Worm (Caenorhabditis elegans): ENCODE data around the gene col-121.

The col-121 gene

DNA sequence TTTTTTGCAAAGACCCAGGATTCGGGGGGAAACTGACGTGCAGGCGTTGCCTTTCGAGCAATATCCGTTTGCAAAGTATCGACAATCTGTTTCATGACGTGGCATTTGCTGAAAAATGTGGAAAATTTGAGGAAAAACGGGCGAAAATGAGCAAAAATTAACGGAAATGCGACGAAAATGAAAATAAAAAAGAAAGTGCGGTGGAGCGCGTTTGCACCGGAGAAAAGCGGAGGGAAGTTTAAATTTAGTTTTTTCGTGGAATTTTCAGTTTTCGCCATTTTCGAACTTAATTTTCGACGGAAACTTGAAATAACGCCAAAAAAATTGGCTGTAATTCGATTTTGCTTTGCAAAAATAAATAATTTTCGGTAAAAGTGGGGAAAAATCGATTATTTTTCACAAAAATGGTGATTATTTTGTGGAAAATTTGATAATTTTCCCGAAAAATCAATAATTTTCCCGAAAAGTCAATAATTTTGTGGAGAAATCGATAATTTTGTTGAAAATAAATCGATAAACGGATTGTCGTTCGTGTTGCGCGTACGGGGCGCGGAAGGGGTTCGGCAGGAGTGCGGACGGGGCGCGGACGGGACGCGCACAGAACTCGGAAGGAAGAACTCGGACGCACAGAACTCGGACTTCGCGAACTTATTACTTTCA is 7.9 kb upstream of the col-121 start:
- TF ChIP-seq unc-62 (GFP tag; optimal IDR thresholded peaks at IDR 0.05 in 1 of 2) (peak in 1 of 2 experiments; percentile 23), unc-62 (tag; optimal IDR thresholded peaks at IDR 0.05) (no peak), jun-1 (tag; optimal IDR thresholded peaks at IDR 0.05) (no peak), mdt-29 (GFP tag; IDR thresholded peaks at IDR 0.05) (no peak), ceh-62 (tag; optimal IDR thresholded peaks at IDR 0.05) (no peak), mes-2 (tag; optimal IDR thresholded peaks at IDR 0.05; ENCODE audit: poor library complexity, severe bottlenecking) (no peak), lim-7 (GFP tag; IDR thresholded peaks at IDR 0.05) (no peak), ceh-44 (GFP tag; IDR thresholded peaks at IDR 0.05) (no peak), snpc-1.2 (GFP tag; IDR thresholded peaks at IDR 0.05) (no peak), nhr-41 (GFP tag; IDR thresholded peaks at IDR 0.05) (no peak), fkh-10 (GFP tag; optimal IDR thresholded peaks at IDR 0.05) (no peak), mep-1 (tag; optimal IDR thresholded peaks at IDR 0.05) (no peak), ceh-28 (tag; optimal IDR thresholded peaks at IDR 0.05) (peak; percentile 75), snpc-4 (tag; optimal IDR thresholded peaks at IDR 0.05) (no peak), skn-1 (tag; optimal IDR thresholded peaks at IDR 0.05) (no peak), ZK546.5 (tag; optimal IDR thresholded peaks at IDR 0.05) (no peak), ceh-82 (tag; optimal IDR thresholded peaks at IDR 0.05) (no peak), pqm-1 (tag; optimal IDR thresholded peaks at IDR 0.05) (no peak), attf-4 (tag; optimal IDR thresholded peaks at IDR 0.05) (no peak), R02D3.7 (tag; optimal IDR thresholded peaks at IDR 0.05) (no peak), vab-7 (GFP tag; IDR thresholded peaks at IDR 0.05) (no peak), lin-38 (GFP tag; IDR thresholded peaks at IDR 0.05) (peak; percentile 97), duxl-1 (tag; optimal IDR thresholded peaks at IDR 0.05; ENCODE audit: poor library complexity) (no peak), Y105C5A.15 (GFP tag; IDR thresholded peaks at IDR 0.05) (no peak), F10B5.3 (tag; optimal IDR thresholded peaks at IDR 0.05) (no peak), lsy-2 (tag; optimal IDR thresholded peaks at IDR 0.05) (no peak), nhr-10 (tag; optimal IDR thresholded peaks at IDR 0.05) (no peak), dpl-1 (GFP tag; optimal IDR thresholded peaks at IDR 0.05) (peak; percentile 79), set-16 (GFP tag; IDR thresholded peaks at IDR 0.05) (peak; percentile 46; the same call in 1 of the 2 replicates), hmg-1.1 (GFP tag; IDR thresholded peaks at IDR 0.05) (no peak), tra-1 (GFP tag; IDR thresholded peaks at IDR 0.05) (no peak)

DNA sequence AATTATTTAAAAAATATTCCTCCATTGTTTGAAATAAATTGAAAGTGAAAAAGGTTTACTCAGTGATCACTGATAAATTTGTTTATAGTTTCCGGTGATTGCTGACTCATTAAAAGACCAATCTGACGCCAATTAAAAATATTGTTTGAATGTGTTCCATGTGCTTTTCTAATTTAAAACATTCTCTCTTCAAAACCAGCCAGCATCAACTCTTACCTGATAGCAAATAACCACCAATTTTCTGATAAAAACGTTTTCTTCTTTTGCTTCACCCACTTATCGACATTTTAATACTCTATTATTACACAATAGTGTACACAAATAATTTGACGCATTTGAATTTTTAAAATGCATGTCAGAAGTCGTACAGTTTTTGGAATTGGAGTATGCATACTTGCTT is 5.7 kb upstream of the col-121 start, which contains the start of gene F56D5.6:
TSS of gene F56D5.6 (plus strand) at position 208 of the 400 bp plus-strand sequence.
- TF ChIP-seq hlh-11 (tag; optimal IDR thresholded peaks at IDR 0.05), result no peak
- peak; percentile 58 for TF ChIP-seq aha-1 (tag)
- TF ChIP-seq T20F7.1 (GFP tag; optimal IDR thresholded peaks at IDR 0.05), result no peak
- TF ChIP-seq lin-1 (GFP tag; IDR thresholded peaks at IDR 0.05), result 0 out of 2 replicates have a peak, but pooled peaks have one; percentile 27
- peak; percentile 68 for TF ChIP-seq pqm-1 (tag; optimal IDR thresholded peaks at IDR 0.05)
- 0 out of 2 replicates have a peak, but pooled peaks have one; percentile 31 for TF ChIP-seq php-3 (GFP tag; IDR thresholded peaks at IDR 0.05)
- TF ChIP-seq dmd-6 (GFP tag; IDR thresholded peaks at IDR 0.05), result peak; percentile 14; the same call in 1 of the 2 replicates
- no peak for TF ChIP-seq hlh-30 (tag; optimal IDR thresholded peaks at IDR 0.05; ENCODE audit: insufficient read depth)
- no peak for TF ChIP-seq daf-16 (GFP tag; optimal IDR thresholded peaks at IDR 0.05)
- peak; percentile 88 for TF ChIP-seq daf-16 (tag; optimal IDR thresholded peaks at IDR 0.05)
- no peak for TF ChIP-seq F10B5.3 (tag; optimal IDR thresholded peaks at IDR 0.05)
- no peak for TF ChIP-seq lin-29 (GFP tag; IDR thresholded peaks at IDR 0.05)
- TF ChIP-seq mxl-3 (GFP tag; optimal IDR thresholded peaks at IDR 0.05), result no peak
- TF ChIP-seq nhr-28 (tag; optimal IDR thresholded peaks at IDR 0.05), result peak; percentile 78
- TF ChIP-seq dve-1 (tag; optimal IDR thresholded peaks at IDR 0.05; ENCODE audit: insufficient read depth), result peak; percentile 71
- TF ChIP-seq daf-12 (tag; optimal IDR thresholded peaks at IDR 0.05), result no peak
